Fruit fly (Drosophila melanogaster) whole organism, embryonic: ENCODE data around the gene e.

Experiments
- CG10979 ChIP-seq: fragments of 200-800 bp; sonication (Bioruptor generic); optimal IDR thresholded peaks from 2 replicates; lab custom pipeline; 2018; ENCODE audit warnings: missing biosample characterization, mild to moderate bottlenecking, missing genetic modification characterization, moderate library complexity
- CG11696 ChIP-seq: fragments of 200-800 bp; sonication (Bioruptor generic); IDR thresholded peaks from 2 replicates; pipeline ENCODE4 v1.3.6; 2022; ENCODE audit warnings: missing biosample characterization, missing genetic modification characterization
- CG12391 ChIP-seq: fragments of 200-800 bp; sonication (Bioruptor generic); optimal IDR thresholded peaks from 3 replicates; lab custom pipeline; 2018; ENCODE audit warnings: missing biosample characterization, mild to moderate bottlenecking, missing genetic modification characterization, moderate library complexity
- CG14014 ChIP-seq: fragments of 200-800 bp; sonication (Bioruptor generic); IDR thresholded peaks from 2 replicates; pipeline ENCODE4 v1.3.6; 2022; ENCODE audit warnings: missing biosample characterization, missing genetic modification characterization
- CG14441 ChIP-seq: fragments of 200-800 bp; sonication (Bioruptor generic); IDR thresholded peaks from 2 replicates; pipeline ENCODE4 v1.3.6; 2022; ENCODE audit warnings: missing biosample characterization, missing genetic modification characterization
- CG15073 ChIP-seq: fragments of 200-800 bp; sonication (Bioruptor generic); optimal IDR thresholded peaks from 2 replicates; lab custom pipeline; 2016; ENCODE audit warnings: missing biosample characterization, missing genetic modification characterization
- CG1603 ChIP-seq: fragments of 200-800 bp; sonication (Bioruptor generic); optimal IDR thresholded peaks from 2 replicates; lab custom pipeline; 2019; ENCODE audit warnings: missing biosample characterization, mild to moderate bottlenecking, missing genetic modification characterization, moderate library complexity
- CG1647 ChIP-seq: fragments of 200-800 bp; sonication (Bioruptor generic); optimal IDR thresholded peaks from 3 replicates; lab custom pipeline; 2016; ENCODE audit warnings: missing biosample characterization, missing genetic modification characterization
- CG17385 ChIP-seq: fragments of 200-800 bp; sonication (Bioruptor generic); optimal IDR thresholded peaks from 3 replicates; lab custom pipeline; 2018; ENCODE audit warnings: missing biosample characterization, mild to moderate bottlenecking, missing genetic modification characterization
- CG17612 ChIP-seq: fragments of 200-800 bp; sonication (Bioruptor generic); IDR thresholded peaks from 2 replicates; pipeline ENCODE4 v1.3.6; 2022; ENCODE audit warnings: missing biosample characterization, missing genetic modification characterization
- CG17802 ChIP-seq: fragments of 200-800 bp; sonication (Bioruptor generic); optimal IDR thresholded peaks from 2 replicates; lab custom pipeline; 2018; ENCODE audit warnings: missing biosample characterization, mild to moderate bottlenecking, missing genetic modification characterization, moderate library complexity
- CG17912 ChIP-seq: fragments of 200-800 bp; sonication (Bioruptor generic); optimal IDR thresholded peaks from 2 replicates; lab custom pipeline; 2018; ENCODE audit warnings: missing biosample characterization, mild to moderate bottlenecking, missing genetic modification characterization
- CG1792 ChIP-seq: fragments of 200-800 bp; sonication (Bioruptor generic); optimal IDR thresholded peaks from 2 replicates; lab custom pipeline; 2016; ENCODE audit warnings: missing biosample characterization, missing genetic modification characterization
- CG18764 ChIP-seq: fragments of 200-800 bp; sonication (Bioruptor generic); optimal IDR thresholded peaks from 3 replicates; lab custom pipeline; 2016; ENCODE audit warnings: missing biosample characterization, missing genetic modification characterization
- CG34376 ChIP-seq: fragments of 200-800 bp; sonication (Bioruptor generic); optimal IDR thresholded peaks from 2 replicates; lab custom pipeline; 2018; ENCODE audit warnings: missing biosample characterization, mild to moderate bottlenecking, missing genetic modification characterization
- CG3847 ChIP-seq: fragments of 200-800 bp; sonication (Bioruptor generic); IDR thresholded peaks from 2 replicates; pipeline ENCODE4 v1.3.6; 2022; ENCODE audit warnings: missing biosample characterization, missing genetic modification characterization
- CG43689 ChIP-seq: fragments of 200-800 bp; sonication (Bioruptor generic); IDR thresholded peaks from 2 replicates; pipeline ENCODE4 v1.3.6; 2022; ENCODE audit warnings: missing biosample characterization, missing genetic modification characterization
- CG4707 ChIP-seq: fragments of 200-800 bp; sonication (Bioruptor generic); optimal IDR thresholded peaks from 2 replicates; lab custom pipeline; 2018; ENCODE audit warnings: missing biosample characterization, mild to moderate bottlenecking, missing genetic modification characterization, moderate library complexity
- CG7357 ChIP-seq: fragments of 200-800 bp; sonication (Bioruptor generic); IDR thresholded peaks from 3 replicates; pipeline ENCODE4 v1.3.6; 2022; ENCODE audit warnings: missing biosample characterization, missing genetic modification characterization
- CG8281 ChIP-seq: fragments of 200-800 bp; sonication (Bioruptor generic); optimal IDR thresholded peaks from 2 replicates; lab custom pipeline; 2018; ENCODE audit warnings: missing biosample characterization, mild to moderate bottlenecking, missing genetic modification characterization, moderate library complexity
- CG8290 ChIP-seq, 3 experiments: fragments of 200-800 bp; sonication (Bioruptor generic); optimal IDR thresholded peaks; 2 replicates each; lab custom pipeline; 2016 to 2019; ENCODE audit warnings: missing biosample characterization in 3 of 3, missing genetic modification characterization in 3 of 3, mild to moderate bottlenecking in 2 of 3, moderate library complexity in 1 of 3
- CG8478 ChIP-seq: fragments of >200 bp; optimal IDR thresholded peaks from 2 replicates; lab custom pipeline; 2018
- CG9215 ChIP-seq: fragments of 200-800 bp; sonication (Bioruptor generic); IDR thresholded peaks from 2 replicates; pipeline ENCODE4 v1.3.6; 2022; ENCODE audit warnings: missing biosample characterization, missing genetic modification characterization
- D ChIP-seq, 2 experiments: fragments of 200-800 bp in 1 of 2; fragments of >200 bp in 1 of 2; sonication (Bioruptor generic) in 1 of 2; optimal IDR thresholded peaks; 2 replicates in 1 of 2; 3 replicates in 1 of 2; lab custom pipeline; 2017; ENCODE audit warnings: mild to moderate bottlenecking in 1 of 2, missing biosample characterization in 1 of 2, missing genetic modification characterization in 1 of 2, missing genetic modification reagents in 1 of 2
- Doc3 ChIP-seq: fragments of 200-800 bp; sonication (Bioruptor generic); IDR thresholded peaks from 3 replicates; pipeline ENCODE4 v1.3.6; 2022; ENCODE audit warnings: missing biosample characterization, missing genetic modification characterization; ENCODE audit not compliant: partially characterized antibody
- Kr ChIP-seq: fragments of 200-800 bp; sonication (Bioruptor generic); optimal IDR thresholded peaks from 2 replicates; lab custom pipeline; 2017; ENCODE audit warnings: missing biosample characterization, mild to moderate bottlenecking, missing genetic modification characterization
- NFAT ChIP-seq: fragments of 200-800 bp; sonication (Bioruptor generic); IDR thresholded peaks from 2 replicates; pipeline ENCODE4 v1.3.6; 2022; ENCODE audit warnings: missing biosample characterization, missing genetic modification characterization
- NK7.1 ChIP-seq: fragments of 200-800 bp; sonication (Bioruptor generic); optimal IDR thresholded peaks from 3 replicates; lab custom pipeline; 2016; ENCODE audit warnings: missing biosample characterization, missing genetic modification characterization
- Neu2 ChIP-seq: fragments of 200-800 bp; sonication (Bioruptor generic); optimal IDR thresholded peaks from 3 replicates; lab custom pipeline; 2016; ENCODE audit warnings: missing biosample characterization, missing genetic modification characterization, borderline replicate concordance
- Sox100B ChIP-seq: fragments of 200-800 bp; sonication (Bioruptor generic); optimal IDR thresholded peaks from 3 replicates; lab custom pipeline; 2018; ENCODE audit warnings: missing biosample characterization, mild to moderate bottlenecking, missing genetic modification characterization
- Spps ChIP-seq: fragments of 200-800 bp; sonication (Bioruptor generic); optimal IDR thresholded peaks from 2 replicates; lab custom pipeline; 2018; ENCODE audit warnings: missing biosample characterization, mild to moderate bottlenecking, missing genetic modification characterization
- Stat92E ChIP-seq, 3 experiments: fragments of >200 bp in 2 of 3; fragments of 200-800 bp in 1 of 3; sonication (Bioruptor generic) in 1 of 3; optimal IDR thresholded peaks; 2 replicates each; lab custom pipeline; 2017 to 2019; ENCODE audit warnings: missing biosample characterization in 3 of 3, missing genetic modification characterization in 3 of 3, mild to moderate bottlenecking in 1 of 3, moderate library complexity in 1 of 3
- ash1 ChIP-seq: fragments of 200-800 bp; sonication (Bioruptor generic); optimal IDR thresholded peaks from 2 replicates; lab custom pipeline; 2018; ENCODE audit warnings: missing biosample characterization, mild to moderate bottlenecking, missing genetic modification characterization
- crc ChIP-seq: fragments of 200-800 bp; sonication (Bioruptor generic); optimal IDR thresholded peaks from 2 replicates; lab custom pipeline; 2016; ENCODE audit warnings: missing biosample characterization, missing genetic modification characterization
- dan ChIP-seq: fragments of 200-800 bp; sonication (Bioruptor generic); IDR thresholded peaks from 2 replicates; pipeline ENCODE4 v1.3.6; 2022; ENCODE audit warnings: missing biosample characterization, missing genetic modification characterization
- dimm ChIP-seq: fragments of 200-800 bp; sonication (Bioruptor generic); IDR thresholded peaks from 2 replicates; pipeline ENCODE4 v1.3.6; 2022; ENCODE audit warnings: missing biosample characterization, missing genetic modification characterization
- gfzf ChIP-seq: fragments of 200-800 bp; sonication (Bioruptor generic); optimal IDR thresholded peaks from 2 replicates; lab custom pipeline; 2016; ENCODE audit warnings: missing biosample characterization, mild to moderate bottlenecking, missing genetic modification characterization, moderate library complexity
- grau ChIP-seq: fragments of 200-800 bp; optimal IDR thresholded peaks from 3 replicates; lab custom pipeline; 2019; ENCODE audit warnings: missing biosample characterization, mild to moderate bottlenecking, missing genetic modification characterization, moderate library complexity
- ham ChIP-seq: fragments of 200-800 bp; sonication (Bioruptor generic); IDR thresholded peaks from 2 replicates; pipeline ENCODE4 v1.3.6; 2022; ENCODE audit warnings: missing biosample characterization, missing genetic modification characterization
- hbn ChIP-seq: fragments of 200-800 bp; sonication (Bioruptor generic); IDR thresholded peaks from 2 replicates; pipeline ENCODE4 v1.3.6; 2022; ENCODE audit warnings: missing biosample characterization, missing genetic modification characterization; ENCODE audit not compliant: partially characterized antibody
- jing ChIP-seq: fragments of 200-800 bp; sonication (Bioruptor generic); optimal IDR thresholded peaks from 2 replicates; lab custom pipeline; 2018; ENCODE audit warnings: missing biosample characterization, mild to moderate bottlenecking, missing genetic modification characterization
- otp ChIP-seq: fragments of 200-800 bp; sonication (Bioruptor generic); IDR thresholded peaks from 3 replicates; pipeline ENCODE4, ENCODE4 v1.3.6; 2022; ENCODE audit warnings: missing biosample characterization, missing genetic modification characterization
- ro ChIP-seq: fragments of 200-800 bp; sonication (Bioruptor generic); IDR thresholded peaks from 2 replicates; pipeline ENCODE4 v1.3.6; 2022; ENCODE audit warnings: missing biosample characterization, missing genetic modification characterization
- row ChIP-seq: fragments of 200-800 bp; sonication (Bioruptor generic); IDR thresholded peaks from 3 replicates; pipeline ENCODE4 v1.3.6; 2022; ENCODE audit warnings: missing biosample characterization, missing genetic modification characterization
- sisA ChIP-seq: fragments of 200-800 bp; sonication (Bioruptor generic); IDR thresholded peaks from 2 replicates; pipeline ENCODE4 v1.3.6; 2022; ENCODE audit warnings: missing biosample characterization, missing genetic modification characterization
- trem ChIP-seq: fragments of 200-800 bp; optimal IDR thresholded peaks from 3 replicates; lab custom pipeline; 2019; ENCODE audit warnings: missing biosample characterization, mild to moderate bottlenecking, missing genetic modification characterization, moderate library complexity
- trh ChIP-seq: fragments of 200-800 bp; sonication (Bioruptor generic); optimal IDR thresholded peaks from 2 replicates; lab custom pipeline; 2016; ENCODE audit warnings: missing biosample characterization, missing genetic modification characterization
- vnd ChIP-seq: fragments of 200-800 bp; sonication (Bioruptor generic); IDR thresholded peaks from 3 replicates; pipeline ENCODE4 v1.3.6; 2022; ENCODE audit warnings: missing biosample characterization, missing genetic modification characterization; ENCODE audit not compliant: partially characterized antibody
- zf30C ChIP-seq: fragments of 200-800 bp; sonication (Bioruptor generic); optimal IDR thresholded peaks from 3 replicates; lab custom pipeline; 2018; ENCODE audit warnings: missing biosample characterization, mild to moderate bottlenecking, missing genetic modification characterization

Gene e

DNA sequence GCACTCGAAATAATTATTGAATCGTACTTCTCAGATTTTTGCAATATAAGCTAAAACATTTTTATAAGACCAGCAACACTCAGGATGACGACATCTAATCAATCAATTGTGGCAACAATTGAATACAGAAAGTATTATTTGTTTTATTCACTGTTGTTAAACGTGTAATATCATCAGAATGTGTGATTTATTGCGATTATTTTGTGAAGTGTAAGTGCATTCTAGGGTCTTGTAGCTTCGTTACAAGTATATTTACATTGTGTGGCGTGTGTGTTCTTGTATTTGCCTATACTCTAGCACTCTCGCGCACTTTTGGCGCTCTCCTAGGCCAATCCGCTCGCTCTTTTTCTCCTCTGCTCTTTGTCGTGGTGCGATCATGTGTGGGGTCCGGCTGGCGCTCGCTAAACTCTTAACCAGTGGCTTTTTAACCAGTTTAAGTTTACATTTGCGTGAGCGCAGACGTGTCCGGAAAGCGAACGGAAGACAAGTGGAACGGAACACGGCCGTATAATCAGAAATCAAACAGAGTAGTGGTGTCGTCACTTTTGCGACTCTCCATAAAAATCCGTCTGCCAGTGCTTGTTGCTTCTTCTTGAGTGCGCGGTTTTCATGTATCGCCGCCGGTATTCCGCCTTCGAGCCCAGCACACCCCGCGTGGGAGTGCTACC lies 32.3 kb downstream of the e start (continued):
- no peak for TF ChIP-seq hbn (GFP tag; lab: Robert Waterston, UW)
- TF ChIP-seq CG43689 (GFP tag; lab: Robert Waterston, UW) = peak; percentile 47
- no peak for TF ChIP-seq gfzf (GFP tag; lab: Kevin White, UChicago)
- peak; percentile 60 for TF ChIP-seq trh
- peak; percentile 86 for TF ChIP-seq grau (tag; lab: Kevin White, UChicago)
- TF ChIP-seq ham (GFP tag; lab: Robert Waterston, UW) = no peak
- peak; percentile 68 for TF ChIP-seq CG18764 (GFP tag; lab: Kevin White, UChicago)
- peak; percentile 90 for TF ChIP-seq CG12391 (tag; lab: Kevin White, UChicago)
- TF ChIP-seq Spps (tag; lab: Kevin White, UChicago) = peak; percentile 65
- peak; percentile 68 for TF ChIP-seq CG7357 (GFP tag; lab: Robert Waterston, UW)
- TF ChIP-seq CG9215 = no peak
- TF ChIP-seq otp = no peak; the same call in 2 of the 3 replicates
- TF ChIP-seq CG34376 = no peak
- peak; percentile 75 for TF ChIP-seq zf30C (GFP tag; lab: Kevin White, UChicago)
- 0 out of 2 replicates have a peak, but pooled peaks have one; percentile 31 for TF ChIP-seq CG17612 (GFP tag; lab: Robert Waterston, UW)
- peak; percentile 83 for TF ChIP-seq CG1792 (GFP tag; lab: Kevin White, UChicago)
- TF ChIP-seq dan (GFP tag; lab: Robert Waterston, UW) = no peak
- TF ChIP-seq CG17802 (tag; lab: Kevin White, UChicago) = peak; percentile 77
- TF ChIP-seq CG3847 (GFP tag; lab: Robert Waterston, UW) = no peak
- TF ChIP-seq CG11696 (GFP tag; lab: Robert Waterston, UW) = 0 out of 2 replicates have a peak, but pooled peaks have one; percentile 39
- TF ChIP-seq CG1603 (tag; lab: Kevin White, UChicago) = peak; percentile 95
- no peak for TF ChIP-seq Doc3 (GFP tag; lab: Robert Waterston, UW)
- no peak for TF ChIP-seq CG17912 (GFP tag; lab: Kevin White, UChicago)
- no peak for TF ChIP-seq ash1 (GFP tag; lab: Kevin White, UChicago)
- TF ChIP-seq jing (GFP tag; lab: Kevin White, UChicago) = peak; percentile 87
- peak; percentile 86 for TF ChIP-seq row (GFP tag; lab: Robert Waterston, UW)
- peak; percentile 53 for TF ChIP-seq CG14441 (GFP tag; lab: Robert Waterston, UW)
- peak; percentile 76 for TF ChIP-seq crc (GFP tag; lab: Kevin White, UChicago)
- TF ChIP-seq CG8281 (tag; lab: Kevin White, UChicago) = peak; percentile 70
- TF ChIP-seq CG14014 (GFP tag; lab: Robert Waterston, UW) = peak; percentile 36; the same call in 1 of the 2 replicates
- peak; percentile 35; the same call in 1 of the 2 replicates for TF ChIP-seq ro (GFP tag; lab: Robert Waterston, UW)
- peak; percentile 10 for TF ChIP-seq CG17385 (GFP tag; lab: Kevin White, UChicago)
- TF ChIP-seq CG15073 = no peak
- TF ChIP-seq CG8290 (GFP tag; optimal IDR thresholded peaks at IDR 0.05; lab: Kevin White, UChicago) = peak; percentile 39
- TF ChIP-seq CG8290 (tag; optimal IDR thresholded peaks at IDR 0.05; lab: Kevin White, UChicago) = peak in 1 of 2 experiments; percentile 84
- peak; percentile 61 for TF ChIP-seq CG1647 (GFP tag; lab: Kevin White, UChicago)
- TF ChIP-seq CG4707 (GFP tag; lab: Kevin White, UChicago) = peak; percentile 72
- no peak for TF ChIP-seq D (optimal IDR thresholded peaks at IDR 0.05; lab: Kevin White, UChicago)
- peak; percentile 84 for TF ChIP-seq D (GFP tag; optimal IDR thresholded peaks at IDR 0.05; lab: Kevin White, UChicago)
- TF ChIP-seq Neu2 = no peak
- TF ChIP-seq CG8478 (lab: Kevin White, UChicago) = no peak
- TF ChIP-seq NK7.1 = peak; percentile 63
- peak; percentile 93 for TF ChIP-seq CG10979 (tag; lab: Kevin White, UChicago)
- TF ChIP-seq trem (tag; lab: Kevin White, UChicago) = peak; percentile 88
- TF ChIP-seq dimm = no peak
- TF ChIP-seq vnd = no peak
- TF ChIP-seq sisA (GFP tag; lab: Robert Waterston, UW) = peak; percentile 78
- TF ChIP-seq Kr (GFP tag; lab: Kevin White, UChicago) = no peak
- TF ChIP-seq Sox100B (GFP tag; lab: Kevin White, UChicago) = peak; percentile 89
- TF ChIP-seq NFAT = no peak
- TF ChIP-seq Stat92E (GFP tag; optimal IDR thresholded peaks at IDR 0.05; lab: Kevin White, UChicago) = peak in 1 of 3 experiments; percentile 33
